Worm (Caenorhabditis elegans) whole organism, young adult: ENCODE data around the gene idpp-11.

Experiments used
- B0019.2 ChIP-seq: fragments of 200-800 bp; sonication (Bioruptor generic); conservative IDR thresholded peaks from 2 replicates; pipeline ENCODE4 v1.3.6; 2022; ENCODE audit warnings: missing genetic modification reagents, missing genetic modification characterization, missing compliant biosample characterization
- dpl-1 ChIP-seq: fragments of 150-350 bp; optimal IDR thresholded peaks from 2 replicates; lab custom pipeline; 2014; ENCODE audit warnings: missing biosample characterization, missing genetic modification reagents, missing genetic modification characterization
- lin-26 ChIP-seq: fragments of 200-800 bp; sonication (Bioruptor generic); IDR thresholded peaks from 2 replicates; pipeline ENCODE4 v1.3.6; 2022; ENCODE audit warnings: missing genetic modification reagents, missing genetic modification characterization, missing compliant biosample characterization
- madf-8 ChIP-seq: fragments of 200-800 bp; sonication (Bioruptor generic); conservative IDR thresholded peaks from 2 replicates; pipeline ENCODE4 v1.3.6; 2022; ENCODE audit warnings: missing genetic modification reagents, missing genetic modification characterization, missing compliant biosample characterization
- mes-4 ChIP-seq: sonication (generic microtip); optimal IDR thresholded peaks from 2 replicates; lab custom pipeline; 2016; ENCODE audit warnings: missing genotype, missing genetic modification characterization, missing compliant biosample characterization
- pha-4 ChIP-seq: fragments of 150-350 bp; sonication (generic microtip); optimal IDR thresholded peaks from 2 replicates; lab custom pipeline; 2014; ENCODE audit warnings: missing biosample characterization, missing genetic modification reagents, missing genetic modification characterization
- unc-62 ChIP-seq: fragments of 150-350 bp; optimal IDR thresholded peaks from 2 replicates; lab custom pipeline; 2014; ENCODE audit warnings: missing biosample characterization, missing genetic modification reagents, missing genetic modification characterization
- ztf-3 ChIP-seq: fragments of 200-800 bp; sonication (Bioruptor generic); optimal IDR thresholded peaks from 2 replicates; lab custom pipeline; 2018; ENCODE audit warnings: mild to moderate bottlenecking, missing genetic modification characterization, missing compliant biosample characterization

DNA sequence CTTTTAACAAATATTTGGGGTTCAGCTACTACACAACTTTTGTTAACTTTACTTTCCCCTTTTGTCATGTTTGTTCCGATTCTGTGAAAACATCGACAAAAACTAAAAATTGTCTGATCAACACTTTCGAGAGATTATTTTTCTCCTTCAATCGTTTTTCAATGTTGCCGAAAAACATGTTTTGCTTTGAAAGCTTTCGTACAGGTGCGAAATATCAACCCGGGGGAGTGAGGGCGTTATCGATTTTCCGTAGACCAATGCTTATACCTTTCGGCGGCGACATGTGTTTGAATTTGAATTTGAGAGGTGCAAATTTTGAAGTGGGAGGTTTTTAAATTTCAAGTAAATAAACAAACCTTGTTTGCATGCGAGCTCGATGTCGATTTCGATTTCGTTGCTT lies 34.0 kb upstream of the idpp-11 start:
- TF ChIP-seq lin-26 (GFP tag; lab: Robert Waterston, UW) (no peak), B0019.2 (no peak), madf-8 (GFP tag; lab: Robert Waterston, UW) (no peak), ztf-3 (GFP tag; lab: Kevin White, UChicago) (no peak), mes-4 (tag; lab: Kevin White, UChicago) (no peak), dpl-1 (GFP tag; lab: Kevin White, UChicago) (no peak), unc-62 (GFP tag; lab: Kevin White, UChicago) (no peak), pha-4 (no peak)
